Worm (Caenorhabditis elegans) whole organism, L4 larva: ENCODE measurements around the gene clh-5.

Experiments used
- R02D3.7 ChIP-seq: fragments of 150-350 bp; sonication (generic microtip); optimal IDR thresholded peaks from 3 replicates; lab custom pipeline; 2014; ENCODE audit warnings: missing biosample characterization, missing genetic modification characterization
- ama-1 ChIP-seq: fragments of 150-350 bp; optimal IDR thresholded peaks from 2 replicates; lab custom pipeline; 2014; ENCODE audit warnings: inconsistent platforms, mixed read lengths
- madf-9 ChIP-seq: fragments of 200-800 bp; sonication (Bioruptor generic); conservative IDR thresholded peaks from 2 replicates; pipeline ENCODE4 v1.3.6; 2022; ENCODE audit warnings: missing genetic modification reagents, missing genetic modification characterization, missing compliant biosample characterization
- nhr-237 ChIP-seq: sonication (generic microtip); optimal IDR thresholded peaks from 2 replicates; lab custom pipeline; 2017; ENCODE audit warnings: missing biosample characterization, missing genetic modification characterization
- nhr-42 ChIP-seq: fragments of 200-800 bp; sonication (Bioruptor generic); IDR thresholded peaks from 2 replicates; pipeline ENCODE4 v1.3.6; 2022; ENCODE audit warnings: missing genetic modification characterization, missing compliant biosample characterization
- pha-4 ChIP-seq, 2 experiments: fragments of 150-350 bp in 1 of 2; fragments of 200-800 bp in 1 of 2; sonication (Bioruptor generic) in 1 of 2; IDR thresholded peaks in 1 of 2; optimal IDR thresholded peaks in 1 of 2; 2 replicates each; pipeline versions ENCODE4 v1.3.6 to Lab custom; 2014 to 2022; ENCODE audit warnings: missing genetic modification characterization in 2 of 2, missing genetic modification reagents in 2 of 2, missing biosample characterization in 1 of 2, missing compliant biosample characterization in 1 of 2
- snpc-4 ChIP-seq: fragments of 150-350 bp; optimal IDR thresholded peaks from 2 replicates; lab custom pipeline; 2014; ENCODE audit warnings: missing biosample characterization, missing genetic modification characterization

DNA sequence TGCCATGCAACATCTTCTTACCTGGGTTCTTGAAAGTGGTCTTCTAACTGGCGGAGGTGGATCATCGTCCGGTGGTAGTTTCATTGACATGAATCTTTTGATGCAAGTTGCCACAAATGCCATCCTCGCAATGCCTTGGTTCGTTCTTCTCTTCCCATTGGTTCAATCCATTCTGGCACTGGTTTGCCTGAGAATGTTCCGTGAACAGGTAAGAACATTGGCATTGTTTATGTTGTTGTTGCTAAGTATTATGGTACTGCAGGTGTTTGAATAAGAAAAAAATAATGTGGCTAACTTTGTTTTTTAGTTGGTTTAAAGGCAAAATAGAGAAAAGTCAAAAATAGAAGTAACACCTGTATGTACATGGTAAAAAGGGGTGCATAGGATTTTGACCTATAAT, 45.4 kb upstream of the clh-5 start:
- TF ChIP-seq nhr-237 (tag; lab: Kevin White, UChicago) (no peak), ama-1 (lab: Kevin White, UChicago) (no peak), madf-9 (GFP tag; lab: Robert Waterston, UW) (no peak), nhr-42 (no peak), R02D3.7 (tag; lab: Kevin White, UChicago) (no peak), snpc-4 (no peak), pha-4 (GFP tag; IDR thresholded peaks at IDR 0.05; lab: Robert Waterston, UW) (no peak), pha-4 (tag; optimal IDR thresholded peaks at IDR 0.05; lab: Kevin White, UChicago) (no peak)
